Fruit fly (Drosophila melanogaster) whole organism, prepupa: ENCODE measurements around the gene Orco.

Experiments used
- Blimp-1 ChIP-seq: fragments of 200-800 bp; sonication (Bioruptor generic); optimal IDR thresholded peaks from 3 replicates; lab custom pipeline; 2017; ENCODE audit warnings: missing biosample characterization, missing genetic modification characterization, mild to moderate bottlenecking, moderate library complexity, missing genetic modification reagents
- CG10631 ChIP-seq: fragments of 200-800 bp; sonication (Bioruptor generic); optimal IDR thresholded peaks from 2 replicates; lab custom pipeline; 2016; ENCODE audit warnings: missing biosample characterization, missing genetic modification characterization
- CG10669 ChIP-seq: fragments of 200-800 bp; sonication (Bioruptor generic); optimal IDR thresholded peaks from 3 replicates; lab custom pipeline; 2018; ENCODE audit warnings: missing biosample characterization, mild to moderate bottlenecking, missing genetic modification characterization, moderate library complexity
- CG11762 ChIP-seq: fragments of 200-800 bp; sonication (Bioruptor generic); optimal IDR thresholded peaks from 3 replicates; lab custom pipeline; 2016; ENCODE audit warnings: missing biosample characterization, missing genetic modification characterization; ENCODE audit not compliant: insufficient read depth
- CG11902 ChIP-seq: fragments of 200-800 bp; sonication (Bioruptor generic); optimal IDR thresholded peaks from 3 replicates; lab custom pipeline; 2016; ENCODE audit warnings: missing biosample characterization, missing genetic modification characterization
- CG15336 ChIP-seq: fragments of 200-800 bp; sonication (Bioruptor generic); IDR thresholded peaks from 2 replicates; pipeline ENCODE4 v1.3.6; 2022; ENCODE audit warnings: missing biosample characterization, missing genetic modification characterization
- CG1621 ChIP-seq: fragments of 200-800 bp; sonication (Bioruptor generic); optimal IDR thresholded peaks from 3 replicates; lab custom pipeline; 2018; ENCODE audit warnings: missing biosample characterization, mild to moderate bottlenecking, missing genetic modification characterization
- CG16779 ChIP-seq: fragments of 200-800 bp; sonication (Bioruptor generic); optimal IDR thresholded peaks from 3 replicates; lab custom pipeline; 2017; ENCODE audit warnings: missing biosample characterization, mild to moderate bottlenecking, missing genetic modification characterization
- CG3032 ChIP-seq: fragments of 200-800 bp; optimal IDR thresholded peaks from 2 replicates; lab custom pipeline; 2019; ENCODE audit warnings: missing biosample characterization, mild to moderate bottlenecking, missing genetic modification characterization, moderate library complexity
- CG31627 ChIP-seq: fragments of 200-800 bp; sonication (Bioruptor generic); optimal IDR thresholded peaks from 3 replicates; lab custom pipeline; 2016; ENCODE audit warnings: missing biosample characterization, missing genetic modification characterization
- CG32006 ChIP-seq: fragments of 200-800 bp; sonication (Bioruptor generic); optimal IDR thresholded peaks from 3 replicates; lab custom pipeline; 2017; ENCODE audit warnings: missing biosample characterization, mild to moderate bottlenecking, missing genetic modification characterization
- CG34406 ChIP-seq: fragments of 200-800 bp; sonication (Bioruptor generic); optimal IDR thresholded peaks from 3 replicates; lab custom pipeline; 2016; ENCODE audit warnings: missing biosample characterization, missing genetic modification characterization
- CG3919 ChIP-seq: fragments of 200-800 bp; sonication (Bioruptor generic); optimal IDR thresholded peaks from 3 replicates; lab custom pipeline; 2016; ENCODE audit warnings: missing biosample characterization, missing genetic modification characterization
- CG4318 ChIP-seq: fragments of 200-800 bp; sonication (Bioruptor generic); optimal IDR thresholded peaks from 3 replicates; lab custom pipeline; 2017; ENCODE audit warnings: missing biosample characterization, mild to moderate bottlenecking, missing genetic modification characterization
- CG6163 ChIP-seq: fragments of 200-800 bp; sonication (Bioruptor generic); IDR thresholded peaks from 3 replicates; pipeline ENCODE4 v1.3.6; 2022; ENCODE audit warnings: missing biosample characterization, missing genetic modification characterization
- CG6276 ChIP-seq: fragments of 200-800 bp; sonication (Bioruptor generic); optimal IDR thresholded peaks from 2 replicates; lab custom pipeline; 2017; ENCODE audit warnings: missing biosample characterization, mild to moderate bottlenecking, missing genetic modification characterization
- CG6808 ChIP-seq: fragments of 200-800 bp; sonication (Bioruptor generic); optimal IDR thresholded peaks from 3 replicates; lab custom pipeline; 2017; ENCODE audit warnings: missing biosample characterization, missing genetic modification characterization, mild to moderate bottlenecking, moderate library complexity, missing genetic modification reagents
- CG7368 ChIP-seq: fragments of 200-800 bp; sonication (Bioruptor generic); optimal IDR thresholded peaks from 3 replicates; lab custom pipeline; 2016; ENCODE audit warnings: missing biosample characterization, missing genetic modification characterization
- CG8119 ChIP-seq: fragments of 200-800 bp; sonication (Bioruptor generic); IDR thresholded peaks from 3 replicates; pipeline ENCODE4 v1.3.6; 2022; ENCODE audit warnings: missing biosample characterization, missing genetic modification characterization
- CG8319 ChIP-seq: fragments of 200-800 bp; sonication (Bioruptor generic); optimal IDR thresholded peaks from 3 replicates; lab custom pipeline; 2016; ENCODE audit warnings: missing biosample characterization, missing genetic modification characterization
- CG8632 ChIP-seq: fragments of 200-800 bp; sonication (Bioruptor generic); optimal IDR thresholded peaks from 3 replicates; lab custom pipeline; 2016; ENCODE audit warnings: missing biosample characterization, missing genetic modification characterization
- CG9139 ChIP-seq: fragments of 200-800 bp; sonication (Bioruptor generic); optimal IDR thresholded peaks from 3 replicates; lab custom pipeline; 2017; ENCODE audit warnings: missing biosample characterization, mild to moderate bottlenecking, missing genetic modification characterization
- Eip75B ChIP-seq: fragments of 200-800 bp; sonication (Bioruptor generic); optimal IDR thresholded peaks from 3 replicates; lab custom pipeline; 2016; ENCODE audit warnings: missing biosample characterization, missing genetic modification characterization
- Eip78C ChIP-seq: fragments of 200-800 bp; sonication (Bioruptor generic); peaks from one replicate; lab custom pipeline; 2016; ENCODE audit warnings: missing biosample characterization, missing genetic modification characterization
- Eip93F ChIP-seq: fragments of 200-800 bp; sonication (Bioruptor generic); optimal IDR thresholded peaks from 2 replicates; lab custom pipeline; 2016; ENCODE audit warnings: missing biosample characterization, mild to moderate bottlenecking, missing genetic modification characterization
- Ets21C ChIP-seq: fragments of 200-800 bp; sonication (Bioruptor generic); optimal IDR thresholded peaks from 3 replicates; lab custom pipeline; 2016; ENCODE audit warnings: missing biosample characterization, missing genetic modification characterization
- Hr38 ChIP-seq: sonication (Bioruptor generic); optimal IDR thresholded peaks from 2 replicates; lab custom pipeline; 2016; ENCODE audit warnings: missing biosample characterization, missing genetic modification characterization
- Hr4 ChIP-seq: fragments of 200-800 bp; sonication (Bioruptor generic); optimal IDR thresholded peaks from 3 replicates; lab custom pipeline; 2016; ENCODE audit warnings: missing biosample characterization, missing genetic modification characterization
- Lpt ChIP-seq: fragments of 200-800 bp; sonication (Bioruptor generic); optimal IDR thresholded peaks from 3 replicates; lab custom pipeline; 2016; ENCODE audit warnings: missing biosample characterization, missing genetic modification characterization
- Met ChIP-seq: fragments of 200-800 bp; sonication (Bioruptor generic); optimal IDR thresholded peaks from 3 replicates; lab custom pipeline; 2016; ENCODE audit warnings: missing biosample characterization, missing genetic modification characterization
- OdsH ChIP-seq: fragments of 200-800 bp; sonication (Bioruptor generic); optimal IDR thresholded peaks from 3 replicates; lab custom pipeline; 2016; ENCODE audit warnings: missing biosample characterization, missing genetic modification characterization
- Smox ChIP-seq: fragments of 200-800 bp; sonication (Bioruptor generic); optimal IDR thresholded peaks from 3 replicates; lab custom pipeline; 2016; ENCODE audit warnings: missing biosample characterization, missing genetic modification characterization
- Sox102F ChIP-seq: fragments of 200-800 bp; sonication (Bioruptor generic); optimal IDR thresholded peaks from 2 replicates; lab custom pipeline; 2016; ENCODE audit warnings: missing biosample characterization, mild to moderate bottlenecking, missing genetic modification characterization
- Sox14 ChIP-seq: fragments of 200-800 bp; sonication (Bioruptor generic); optimal IDR thresholded peaks from 3 replicates; lab custom pipeline; 2016; ENCODE audit warnings: missing biosample characterization, missing genetic modification characterization
- Sox15 ChIP-seq: fragments of 200-800 bp; sonication (Bioruptor generic); optimal IDR thresholded peaks from 3 replicates; lab custom pipeline; 2016; ENCODE audit warnings: missing biosample characterization, missing genetic modification characterization
- achi ChIP-seq: fragments of 200-800 bp; sonication (Bioruptor generic); optimal IDR thresholded peaks from 3 replicates; lab custom pipeline; 2016; ENCODE audit warnings: missing biosample characterization, missing genetic modification characterization
- acj6 ChIP-seq: fragments of 200-800 bp; sonication (Bioruptor generic); optimal IDR thresholded peaks from 3 replicates; lab custom pipeline; 2016; ENCODE audit warnings: missing biosample characterization, missing genetic modification characterization
- cyc ChIP-seq: fragments of 200-800 bp; sonication (Bioruptor generic); optimal IDR thresholded peaks from 3 replicates; lab custom pipeline; 2016; ENCODE audit warnings: missing biosample characterization, missing genetic modification characterization
- dac ChIP-seq: fragments of 200-800 bp; sonication (Bioruptor generic); optimal IDR thresholded peaks from 2 replicates; lab custom pipeline; 2017; ENCODE audit warnings: missing biosample characterization, mild to moderate bottlenecking, missing genetic modification characterization
- dsx ChIP-seq: fragments of 200-800 bp; optimal IDR thresholded peaks from 3 replicates; lab custom pipeline; 2019; ENCODE audit warnings: missing biosample characterization, mild to moderate bottlenecking, missing genetic modification characterization, moderate library complexity; ENCODE audit not compliant: poor library complexity, severe bottlenecking
- eg ChIP-seq: fragments of 200-800 bp; sonication (Bioruptor generic); IDR thresholded peaks from 3 replicates; pipeline ENCODE4 v1.3.6; 2022; ENCODE audit warnings: missing biosample characterization, missing genetic modification characterization
- esn ChIP-seq: fragments of 200-800 bp; sonication (Bioruptor generic); optimal IDR thresholded peaks from 2 replicates; lab custom pipeline; 2016; ENCODE audit warnings: missing biosample characterization, mild to moderate bottlenecking, missing genetic modification characterization, moderate library complexity
- fd59A ChIP-seq: fragments of 200-800 bp; sonication (Bioruptor generic); optimal IDR thresholded peaks from 2 replicates; lab custom pipeline; 2017; ENCODE audit warnings: missing biosample characterization, mild to moderate bottlenecking, missing genetic modification characterization, missing genetic modification reagents
- fd85E ChIP-seq: fragments of 200-800 bp; sonication (Bioruptor generic); optimal IDR thresholded peaks from 3 replicates; lab custom pipeline; 2016; ENCODE audit warnings: missing biosample characterization, missing genetic modification characterization
- fkh ChIP-seq: fragments of 200-800 bp; sonication (Bioruptor generic); optimal IDR thresholded peaks from 3 replicates; lab custom pipeline; 2017; ENCODE audit warnings: missing biosample characterization, mild to moderate bottlenecking, missing genetic modification characterization, moderate library complexity
- lz ChIP-seq: fragments of 200-800 bp; sonication (Bioruptor generic); optimal IDR thresholded peaks from 3 replicates; lab custom pipeline; 2016; ENCODE audit warnings: missing biosample characterization, missing genetic modification characterization
- net ChIP-seq: fragments of 200-800 bp; sonication (Bioruptor generic); optimal IDR thresholded peaks from 3 replicates; lab custom pipeline; 2016; ENCODE audit warnings: missing biosample characterization, missing genetic modification characterization
- salr ChIP-seq, 2 experiments: fragments of 200-800 bp; sonication (Bioruptor generic); optimal IDR thresholded peaks; 3 replicates each; lab custom pipeline; 2016 to 2018; ENCODE audit warnings: missing biosample characterization in 2 of 2, missing genetic modification characterization in 2 of 2, mild to moderate bottlenecking in 1 of 2
- spab ChIP-seq: fragments of 200-800 bp; sonication (Bioruptor generic); optimal IDR thresholded peaks from 2 replicates; lab custom pipeline; 2017; ENCODE audit warnings: missing biosample characterization, mild to moderate bottlenecking, missing genetic modification characterization, missing genetic modification reagents
- ss ChIP-seq, 2 experiments: fragments of 200-800 bp; sonication (Bioruptor generic); optimal IDR thresholded peaks; 2 replicates in 1 of 2; 3 replicates in 1 of 2; lab custom pipeline; 2017 to 2018; ENCODE audit warnings: mild to moderate bottlenecking in 2 of 2, missing biosample characterization in 2 of 2, missing genetic modification characterization in 2 of 2, moderate library complexity in 1 of 2
- topi ChIP-seq: fragments of 200-800 bp; sonication (Bioruptor generic); optimal IDR thresholded peaks from 3 replicates; lab custom pipeline; 2016; ENCODE audit warnings: missing biosample characterization, missing genetic modification characterization

Orco gene

dm6 chr3R:5368170-5368781, 43.9 kb downstream of the Orco start, which contains the start of gene Cerk:
TSS of gene Cerk (minus strand) at chr3R:5368306.
- no peak for TF ChIP-seq fkh (GFP tag; lab: Kevin White, UChicago)
- no peak for TF ChIP-seq Eip93F (GFP tag; lab: Kevin White, UChicago)
- no peak for TF ChIP-seq Met (GFP tag; lab: Kevin White, UChicago)
- TF ChIP-seq cyc (GFP tag; lab: Kevin White, UChicago), result no peak
- no peak for TF ChIP-seq CG6276
- TF ChIP-seq CG8119 (GFP tag; lab: Robert Waterston, UW), result peak; percentile 30; the same call in 1 of the 3 replicates
- TF ChIP-seq Sox102F (GFP tag; lab: Kevin White, UChicago), result no peak
- no peak for TF ChIP-seq CG6808 (GFP tag; lab: Kevin White, UChicago)
- TF ChIP-seq CG15336 (GFP tag; lab: Robert Waterston, UW), result peak; percentile 36; the same call in 1 of the 2 replicates
- peak; percentile 13 for TF ChIP-seq topi (GFP tag; lab: Kevin White, UChicago)
- no peak for TF ChIP-seq CG10631
- no peak for TF ChIP-seq CG8319 (GFP tag; lab: Kevin White, UChicago)
- TF ChIP-seq net (GFP tag; lab: Kevin White, UChicago), result no peak
- TF ChIP-seq eg (GFP tag; lab: Robert Waterston, UW), result peak; percentile 51; the same call in 2 of the 3 replicates
- no peak for TF ChIP-seq achi (GFP tag; lab: Kevin White, UChicago)
- TF ChIP-seq CG6163 (GFP tag; lab: Robert Waterston, UW), result peak; percentile 56; the same call in 1 of the 3 replicates
- no peak for TF ChIP-seq CG16779
- no peak for TF ChIP-seq Eip75B
- no peak for TF ChIP-seq fd85E (GFP tag; lab: Kevin White, UChicago)
- peak; percentile 23 for TF ChIP-seq CG31627 (GFP tag; lab: Kevin White, UChicago)
- TF ChIP-seq CG1621, result peak; percentile 40
- peak in 1 of 2 experiments; percentile 10 for TF ChIP-seq ss (GFP tag; optimal IDR thresholded peaks at IDR 0.05; lab: Kevin White, UChicago)
- no peak for TF ChIP-seq Hr4 (GFP tag; lab: Kevin White, UChicago)
- no peak for TF ChIP-seq Hr38 (GFP tag; lab: Kevin White, UChicago)
- TF ChIP-seq CG32006 (GFP tag; lab: Kevin White, UChicago), result no peak
- TF ChIP-seq CG3032 (tag; lab: Kevin White, UChicago), result no peak
- no peak for TF ChIP-seq CG10669 (GFP tag; lab: Kevin White, UChicago)
- no peak for TF ChIP-seq dsx (GFP tag; lab: Kevin White, UChicago)
- peak; percentile 3 for TF ChIP-seq lz (GFP tag; lab: Kevin White, UChicago)
- no peak for TF ChIP-seq OdsH (GFP tag; lab: Kevin White, UChicago)
- no peak for TF ChIP-seq CG8632 (GFP tag; lab: Kevin White, UChicago)
- no peak for TF ChIP-seq Lpt (GFP tag; lab: Kevin White, UChicago)
- no peak for TF ChIP-seq fd59A
- no peak for TF ChIP-seq CG4318 (GFP tag; lab: Kevin White, UChicago)
- TF ChIP-seq Sox14 (GFP tag; lab: Kevin White, UChicago), result peak; percentile 51
- TF ChIP-seq salr (GFP tag; optimal IDR thresholded peaks at IDR 0.05; lab: Kevin White, UChicago), result peak in 1 of 2 experiments; percentile 6
- no peak for TF ChIP-seq CG11902 (GFP tag; lab: Kevin White, UChicago)
- no peak for TF ChIP-seq Sox15 (GFP tag; lab: Kevin White, UChicago)
- TF ChIP-seq CG7368 (GFP tag; lab: Kevin White, UChicago), result no peak
- TF ChIP-seq Eip78C, result peak; percentile 26
- no peak for TF ChIP-seq Ets21C (GFP tag; lab: Kevin White, UChicago)
- TF ChIP-seq esn (GFP tag; lab: Kevin White, UChicago), result no peak
- TF ChIP-seq CG3919 (GFP tag; lab: Kevin White, UChicago), result peak; percentile 61
- no peak for TF ChIP-seq acj6 (GFP tag; lab: Kevin White, UChicago)
- no peak for TF ChIP-seq spab (GFP tag; lab: Kevin White, UChicago)
- TF ChIP-seq CG9139 (GFP tag; lab: Kevin White, UChicago), result no peak
- no peak for TF ChIP-seq Blimp-1 (GFP tag; lab: Kevin White, UChicago)
- TF ChIP-seq Smox (GFP tag; lab: Kevin White, UChicago), result no peak
- no peak for TF ChIP-seq dac (GFP tag; lab: Kevin White, UChicago)
- TF ChIP-seq CG34406 (GFP tag; lab: Kevin White, UChicago), result no peak
- TF ChIP-seq CG11762, result no peak
